Fruit fly (Drosophila melanogaster) whole organism, embryonic: Measurements from ENCODE around the gene CecB.

Source experiments
- CG10431 ChIP-seq: fragments of 200-800 bp; sonication (Bioruptor generic); optimal IDR thresholded peaks from 3 replicates; lab custom pipeline; 2018; ENCODE audit warnings: missing biosample characterization, mild to moderate bottlenecking, missing genetic modification characterization
- CG11085 ChIP-seq: fragments of 200-800 bp; sonication (Bioruptor generic); IDR thresholded peaks from 2 replicates; pipeline ENCODE4 v1.3.6; 2022; ENCODE audit warnings: missing biosample characterization, missing genetic modification characterization
- CG13624 ChIP-seq: fragments of 200-800 bp; sonication (Bioruptor generic); optimal IDR thresholded peaks from 2 replicates; lab custom pipeline; 2016; ENCODE audit warnings: missing biosample characterization, missing genetic modification characterization
- CG14860 ChIP-seq: fragments of 200-800 bp; sonication (Bioruptor generic); IDR thresholded peaks from 3 replicates; pipeline ENCODE4 v1.3.6; 2022; ENCODE audit warnings: missing biosample characterization, missing genetic modification characterization; ENCODE audit not compliant: partially characterized antibody
- CG1529 ChIP-seq: fragments of 200-800 bp; sonication (Bioruptor generic); optimal IDR thresholded peaks from 3 replicates; lab custom pipeline; 2018; ENCODE audit warnings: missing biosample characterization, missing genetic modification characterization
- CG16863 ChIP-seq: fragments of 200-800 bp; sonication (Bioruptor generic); optimal IDR thresholded peaks from 3 replicates; lab custom pipeline; 2016; ENCODE audit warnings: missing biosample characterization, missing genetic modification characterization
- CG17361 ChIP-seq: fragments of 200-800 bp; sonication (Bioruptor generic); IDR thresholded peaks from 3 replicates; pipeline ENCODE4 v1.3.6; 2022; ENCODE audit warnings: missing biosample characterization, missing genetic modification characterization
- CG1792 ChIP-seq: fragments of 200-800 bp; sonication (Bioruptor generic); optimal IDR thresholded peaks from 2 replicates; lab custom pipeline; 2016; ENCODE audit warnings: missing biosample characterization, missing genetic modification characterization
- CG18599 ChIP-seq: fragments of 200-800 bp; sonication (Bioruptor generic); optimal IDR thresholded peaks from 3 replicates; lab custom pipeline; 2017; ENCODE audit warnings: missing biosample characterization, missing genetic modification characterization, mild to moderate bottlenecking, moderate library complexity, missing genetic modification reagents
- CG2116 ChIP-seq: fragments of 200-800 bp; sonication (Bioruptor generic); optimal IDR thresholded peaks from 3 replicates; lab custom pipeline; 2018; ENCODE audit warnings: missing biosample characterization, mild to moderate bottlenecking, missing genetic modification characterization
- CG2202 ChIP-seq: fragments of 200-800 bp; sonication (Bioruptor generic); optimal IDR thresholded peaks from 2 replicates; lab custom pipeline; 2018; ENCODE audit warnings: missing biosample characterization, mild to moderate bottlenecking, missing genetic modification characterization
- CG31224 ChIP-seq: fragments of 200-800 bp; sonication (Bioruptor generic); IDR thresholded peaks from 2 replicates; pipeline ENCODE4 v1.3.6; 2022; ENCODE audit warnings: missing biosample characterization, missing genetic modification characterization
- CG42726 ChIP-seq: fragments of 200-800 bp; sonication (Bioruptor generic); IDR thresholded peaks from 2 replicates; pipeline ENCODE4 v1.3.6; 2022; ENCODE audit warnings: missing biosample characterization, missing genetic modification characterization; ENCODE audit not compliant: partially characterized antibody
- CG4424 ChIP-seq: fragments of 200-800 bp; sonication (Bioruptor generic); optimal IDR thresholded peaks from 3 replicates; lab custom pipeline; 2016; ENCODE audit warnings: missing biosample characterization, missing genetic modification characterization
- CG4617 ChIP-seq: fragments of 200-800 bp; sonication (Bioruptor generic); optimal IDR thresholded peaks from 3 replicates; lab custom pipeline; 2016; ENCODE audit warnings: missing biosample characterization, missing genetic modification characterization, borderline replicate concordance
- CG6791 ChIP-seq: fragments of 200-800 bp; sonication (Bioruptor generic); IDR thresholded peaks from 3 replicates; pipeline ENCODE4 v1.3.6; 2022; ENCODE audit warnings: missing biosample characterization, missing genetic modification characterization; ENCODE audit not compliant: partially characterized antibody
- CG7357 ChIP-seq: fragments of 200-800 bp; sonication (Bioruptor generic); IDR thresholded peaks from 3 replicates; pipeline ENCODE4 v1.3.6; 2022; ENCODE audit warnings: missing biosample characterization, missing genetic modification characterization
- CG7556 ChIP-seq: fragments of 200-800 bp; sonication (Bioruptor generic); optimal IDR thresholded peaks from 2 replicates; lab custom pipeline; 2017; ENCODE audit warnings: missing biosample characterization, mild to moderate bottlenecking, missing genetic modification characterization
- CG7987 ChIP-seq: fragments of 200-800 bp; sonication (Bioruptor generic); optimal IDR thresholded peaks from 2 replicates; lab custom pipeline; 2018; ENCODE audit warnings: missing biosample characterization, mild to moderate bottlenecking, missing genetic modification characterization, moderate library complexity
- CG8924 ChIP-seq: fragments of 200-800 bp; optimal IDR thresholded peaks from 3 replicates; lab custom pipeline; 2019; ENCODE audit warnings: missing biosample characterization, mild to moderate bottlenecking, missing genetic modification characterization, moderate library complexity
- CG9817 ChIP-seq: fragments of 200-800 bp; sonication (Bioruptor generic); optimal IDR thresholded peaks from 2 replicates; lab custom pipeline; 2018; ENCODE audit warnings: missing biosample characterization, mild to moderate bottlenecking, missing genetic modification characterization, moderate library complexity
- Dp ChIP-seq: fragments of 200-800 bp; sonication (Bioruptor generic); optimal IDR thresholded peaks from 2 replicates; lab custom pipeline; 2018; ENCODE audit warnings: missing biosample characterization, mild to moderate bottlenecking, missing genetic modification characterization, moderate library complexity
- Hey ChIP-seq: fragments of 200-800 bp; sonication (Bioruptor generic); optimal IDR thresholded peaks from 3 replicates; lab custom pipeline; 2018; ENCODE audit warnings: missing biosample characterization, mild to moderate bottlenecking, missing genetic modification characterization
- Hr78 ChIP-seq, 2 experiments: fragments of 200-800 bp in 1 of 2; fragments of >200 bp in 1 of 2; sonication (Bioruptor generic) in 1 of 2; optimal IDR thresholded peaks; 2 replicates each; lab custom pipeline; 2017 to 2019; ENCODE audit warnings: missing biosample characterization in 2 of 2, missing genetic modification characterization in 2 of 2, mild to moderate bottlenecking in 1 of 2, moderate library complexity in 1 of 2
- Hsf ChIP-seq: fragments of 200-800 bp; sonication (Bioruptor generic); optimal IDR thresholded peaks from 3 replicates; lab custom pipeline; 2016; ENCODE audit warnings: missing biosample characterization, missing genetic modification characterization
- Med ChIP-seq: fragments of 200-800 bp; sonication (Bioruptor generic); peaks from one replicate; lab custom pipeline; 2016; ENCODE audit warnings: missing biosample characterization, missing genetic modification characterization, mild to moderate bottlenecking, inconsistent platforms, moderate library complexity
- Poxn ChIP-seq: fragments of 200-800 bp; sonication (Bioruptor generic); IDR thresholded peaks from 2 replicates; pipeline ENCODE4 v1.3.6; 2022; ENCODE audit warnings: missing biosample characterization, missing genetic modification characterization
- Sox100B ChIP-seq: fragments of 200-800 bp; sonication (Bioruptor generic); optimal IDR thresholded peaks from 3 replicates; lab custom pipeline; 2018; ENCODE audit warnings: missing biosample characterization, mild to moderate bottlenecking, missing genetic modification characterization
- Taf1 ChIP-seq: fragments of 200-800 bp; sonication (Bioruptor generic); IDR thresholded peaks from 2 replicates; pipeline ENCODE4 v1.3.6; 2022; ENCODE audit warnings: missing biosample characterization, missing genetic modification characterization
- Tbp ChIP-seq: fragments of >200 bp; optimal IDR thresholded peaks from 2 replicates; lab custom pipeline; 2018; ENCODE audit warnings: missing biosample characterization, missing genetic modification characterization
- Vsx1 ChIP-seq: fragments of 200-800 bp; sonication (Bioruptor generic); optimal IDR thresholded peaks from 2 replicates; lab custom pipeline; 2017; ENCODE audit warnings: missing biosample characterization, mild to moderate bottlenecking, missing genetic modification characterization, missing genetic modification reagents
- aop ChIP-seq: fragments of 200-800 bp; sonication (Bioruptor generic); IDR thresholded peaks from 2 replicates; pipeline ENCODE4 v1.3.6; 2022; ENCODE audit warnings: missing biosample characterization, missing genetic modification characterization
- ap ChIP-seq: fragments of 200-800 bp; sonication (Bioruptor generic); IDR thresholded peaks from 2 replicates; pipeline ENCODE4 v1.3.6; 2022; ENCODE audit warnings: missing biosample characterization, missing genetic modification characterization
- bowl ChIP-seq: fragments of 200-800 bp; sonication (Bioruptor generic); IDR thresholded peaks from 2 replicates; pipeline ENCODE4 v1.3.6; 2022; ENCODE audit warnings: missing biosample characterization, missing genetic modification characterization
- chinmo ChIP-seq: fragments of 200-800 bp; sonication (Bioruptor generic); IDR thresholded peaks from 4 replicates; pipeline ENCODE4 v1.3.6; 2022; ENCODE audit warnings: missing biosample characterization, missing genetic modification characterization; ENCODE audit not compliant: partially characterized antibody
- chn ChIP-seq: fragments of 200-800 bp; sonication (Bioruptor generic); optimal IDR thresholded peaks from 2 replicates; lab custom pipeline; 2016; ENCODE audit warnings: missing biosample characterization, missing genetic modification characterization
- dati ChIP-seq: fragments of 200-800 bp; sonication (Bioruptor generic); IDR thresholded peaks from 2 replicates; pipeline ENCODE4 v1.3.6; 2022; ENCODE audit warnings: missing biosample characterization, missing genetic modification characterization
- esg ChIP-seq: fragments of 200-800 bp; sonication (Bioruptor generic); conservative IDR thresholded peaks from 2 replicates; pipeline ENCODE4 v1.3.6; 2022; ENCODE audit warnings: missing biosample characterization, missing genetic modification characterization
- grn ChIP-seq: fragments of 200-800 bp; sonication (Bioruptor generic); optimal IDR thresholded peaks from 3 replicates; lab custom pipeline; 2017; ENCODE audit warnings: missing biosample characterization, missing genetic modification characterization
- gsb ChIP-seq: fragments of 200-800 bp; sonication (Bioruptor generic); IDR thresholded peaks from 2 replicates; pipeline ENCODE4 v1.3.6; 2022; ENCODE audit warnings: missing biosample characterization, missing genetic modification characterization
- jigr1 ChIP-seq: fragments of 200-800 bp; sonication (Bioruptor generic); IDR thresholded peaks from 3 replicates; pipeline ENCODE4 v1.3.6; 2022; ENCODE audit warnings: missing biosample characterization, missing genetic modification characterization
- mirr ChIP-seq: fragments of 200-800 bp; sonication (Bioruptor generic); optimal IDR thresholded peaks from 3 replicates; lab custom pipeline; 2018; ENCODE audit warnings: missing biosample characterization, mild to moderate bottlenecking, missing genetic modification characterization
- nerfin-1 ChIP-seq: fragments of 200-800 bp; sonication (Bioruptor generic); optimal IDR thresholded peaks from 3 replicates; lab custom pipeline; 2019; ENCODE audit warnings: missing biosample characterization, mild to moderate bottlenecking, missing genetic modification characterization, moderate library complexity
- pfk ChIP-seq: fragments of 200-800 bp; sonication (Bioruptor generic); optimal IDR thresholded peaks from 2 replicates; lab custom pipeline; 2018; ENCODE audit warnings: missing biosample characterization, mild to moderate bottlenecking, missing genetic modification characterization, moderate library complexity
- prd ChIP-seq, 3 experiments: fragments of >200 bp in 2 of 3; fragments of 200-800 bp in 1 of 3; sonication (Bioruptor generic) in 1 of 3; optimal IDR thresholded peaks in 2 of 3; IDR thresholded peaks in 1 of 3; 2 replicates in 2 of 3; 3 replicates in 1 of 3; pipeline versions ENCODE4 v1.3.6 to Lab custom; 2017 to 2022; ENCODE audit warnings: missing biosample characterization in 1 of 3, missing genetic modification characterization in 1 of 3
- repo ChIP-seq: fragments of 200-800 bp; sonication (Bioruptor generic); optimal IDR thresholded peaks from 2 replicates; lab custom pipeline; 2016; ENCODE audit warnings: missing biosample characterization, missing genetic modification characterization
- seq ChIP-seq: fragments of 200-800 bp; sonication (Bioruptor generic); IDR thresholded peaks from 2 replicates; pipeline ENCODE4 v1.3.6; 2022; ENCODE audit warnings: missing biosample characterization, missing genetic modification characterization
- sna ChIP-seq: fragments of 200-800 bp; sonication (Bioruptor generic); IDR thresholded peaks from 2 replicates; pipeline ENCODE4 v1.3.6; 2022; ENCODE audit warnings: missing biosample characterization, missing genetic modification characterization; ENCODE audit not compliant: partially characterized antibody
- sug ChIP-seq: fragments of 200-800 bp; optimal IDR thresholded peaks from 2 replicates; lab custom pipeline; 2019; ENCODE audit warnings: missing biosample characterization, mild to moderate bottlenecking, missing genetic modification characterization, moderate library complexity
- vfl ChIP-seq: fragments of 200-800 bp; sonication (Bioruptor generic); optimal IDR thresholded peaks from 2 replicates; lab custom pipeline; 2016; ENCODE audit warnings: missing biosample characterization, missing genetic modification characterization

Gene CecB

DNA sequence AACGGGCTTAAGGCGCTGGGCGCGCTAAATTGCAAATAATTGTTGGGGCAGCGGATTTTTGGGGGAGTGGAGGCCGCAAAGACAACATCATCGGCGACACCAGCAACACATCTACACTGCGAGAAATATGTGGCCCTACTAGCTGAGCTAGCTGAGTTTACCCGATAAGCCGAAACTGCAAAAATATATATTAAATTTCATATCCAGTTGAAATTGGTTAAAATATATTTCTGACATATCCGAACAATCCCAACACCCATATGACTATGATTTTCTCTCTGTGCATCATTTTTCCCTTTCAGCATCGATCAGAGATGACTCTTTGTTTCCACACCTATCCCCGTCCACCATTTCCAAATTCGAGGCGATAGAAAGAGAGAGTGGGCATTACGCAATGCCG, 23.8 kb downstream of the CecB start (continued):
- TF ChIP-seq CG7357 (GFP tag; lab: Robert Waterston, UW) (peak; percentile 64; the same call in 2 of the 3 replicates), pfk (GFP tag; lab: Kevin White, UChicago) (no peak), Taf1 (GFP tag; lab: Robert Waterston, UW) (peak; percentile 65), CG9817 (peak; percentile 60), Hey (tag; lab: Kevin White, UChicago) (no peak), CG11085 (GFP tag; lab: Robert Waterston, UW) (peak; percentile 36; the same call in 1 of the 2 replicates), chinmo (no peak), CG1529 (GFP tag; lab: Kevin White, UChicago) (peak; percentile 57), Dp (no peak), Vsx1 (peak; percentile 66), sug (tag; lab: Kevin White, UChicago) (peak; percentile 31), seq (GFP tag; lab: Robert Waterston, UW) (peak; percentile 49; the same call in 1 of the 2 replicates), CG2116 (no peak), Hr78 (GFP tag; optimal IDR thresholded peaks at IDR 0.05; lab: Kevin White, UChicago) (peak in 1 of 2 experiments; percentile 34), mirr (GFP tag; lab: Kevin White, UChicago) (no peak), CG2202 (no peak), CG6791 (GFP tag; lab: Robert Waterston, UW) (no peak), CG42726 (no peak), CG10431 (GFP tag; lab: Kevin White, UChicago) (no peak), CG1792 (GFP tag; lab: Kevin White, UChicago) (no peak), Sox100B (GFP tag; lab: Kevin White, UChicago) (peak; percentile 71), CG16863 (peak; percentile 22), prd (optimal IDR thresholded peaks at IDR 0.05; lab: Kevin White, UChicago) (no peak), prd (GFP tag; IDR thresholded peaks at IDR 0.05; lab: Robert Waterston, UW) (peak; percentile 88), Tbp (no peak), CG7556 (GFP tag; lab: Kevin White, UChicago) (peak; percentile 54), sna (GFP tag; lab: Robert Waterston, UW) (no peak), bowl (no peak), vfl (GFP tag; lab: Kevin White, UChicago) (no peak), CG18599 (peak; percentile 70), repo (GFP tag; lab: Kevin White, UChicago) (peak; percentile 30), CG13624 (GFP tag; lab: Kevin White, UChicago) (peak; percentile 32), nerfin-1 (peak; percentile 58), Hsf (GFP tag; lab: Kevin White, UChicago) (peak; percentile 62), Med (GFP tag; lab: Kevin White, UChicago) (peak; percentile 95), CG4617 (GFP tag; lab: Kevin White, UChicago) (peak; percentile 34), CG8924 (tag; lab: Kevin White, UChicago) (peak; percentile 63), ap (GFP tag; lab: Robert Waterston, UW) (peak; percentile 76), CG4424 (peak; percentile 62), CG17361 (GFP tag; lab: Robert Waterston, UW) (peak; percentile 77; the same call in 2 of the 3 replicates), CG14860 (GFP tag; lab: Robert Waterston, UW) (no peak), gsb (GFP tag; lab: Robert Waterston, UW) (0 out of 2 replicates have a peak, but pooled peaks have one; percentile 48), grn (GFP tag; lab: Kevin White, UChicago) (no peak), dati (GFP tag; lab: Robert Waterston, UW) (no peak), aop (GFP tag; lab: Robert Waterston, UW) (peak; percentile 66; the same call in 1 of the 2 replicates), CG7987 (no peak), chn (GFP tag; lab: Kevin White, UChicago) (peak; percentile 47), CG31224 (GFP tag; lab: Robert Waterston, UW) (peak; percentile 68), Poxn (GFP tag; lab: Robert Waterston, UW) (no peak), esg (GFP tag; lab: Robert Waterston, UW) (peak; percentile 80), jigr1 (GFP tag; lab: Robert Waterston, UW) (peak; percentile 72; the same call in 2 of the 3 replicates)
